Worm (Caenorhabditis elegans) whole organism, early embryonic: ENCODE data around the gene trpp-3.

Experiments used
- B0310.2 ChIP-seq: sonication (generic microtip); optimal IDR thresholded peaks from 2 replicates; lab custom pipeline; 2016; ENCODE audit warnings: mild to moderate bottlenecking, missing genetic modification characterization, missing compliant biosample characterization
- F13C5.2 ChIP-seq: sonication (generic microtip); optimal IDR thresholded peaks from 2 replicates; lab custom pipeline; 2017; ENCODE audit warnings: mild to moderate bottlenecking, missing genetic modification characterization, inconsistent platforms, missing compliant biosample characterization
- aly-1 ChIP-seq: sonication (generic microtip); optimal IDR thresholded peaks from 2 replicates; lab custom pipeline; 2016; ENCODE audit warnings: missing genetic modification characterization, missing compliant biosample characterization
- ama-1 ChIP-seq: fragments of 150-350 bp; optimal IDR thresholded peaks from 2 replicates; lab custom pipeline; 2014
- ceh-13 ChIP-seq: fragments of 200-800 bp; sonication (Bioruptor generic); optimal IDR thresholded peaks from 2 replicates; lab custom pipeline; 2018; ENCODE audit warnings: mild to moderate bottlenecking, missing genetic modification characterization, missing compliant biosample characterization
- ceh-36 ChIP-seq: sonication (generic microtip); optimal IDR thresholded peaks from 2 replicates; lab custom pipeline; 2016; ENCODE audit warnings: missing genetic modification characterization, inconsistent platforms, missing compliant biosample characterization
- ets-7 ChIP-seq: sonication (generic microtip); optimal IDR thresholded peaks from 2 replicates; lab custom pipeline; 2016; ENCODE audit warnings: missing genotype, missing genetic modification characterization, missing compliant biosample characterization
- flt-1 ChIP-seq: fragments of 200-800 bp; sonication (Bioruptor generic); IDR thresholded peaks from 2 replicates; pipeline ENCODE4 v1.3.6; 2022; ENCODE audit warnings: missing genetic modification characterization, missing compliant biosample characterization
- hmbx-1 ChIP-seq: sonication (generic microtip); optimal IDR thresholded peaks from 2 replicates; lab custom pipeline; 2016; ENCODE audit warnings: mild to moderate bottlenecking, missing genetic modification characterization, missing compliant biosample characterization
- hmg-4 ChIP-seq: fragments of 200-800 bp; sonication (Bioruptor generic); optimal IDR thresholded peaks from 2 replicates; lab custom pipeline; 2018; ENCODE audit warnings: mild to moderate bottlenecking, missing genetic modification characterization, missing compliant biosample characterization
- hnd-1 ChIP-seq: sonication (generic microtip); optimal IDR thresholded peaks from 2 replicates; lab custom pipeline; 2016; ENCODE audit warnings: missing genetic modification characterization, missing compliant biosample characterization
- pes-1 ChIP-seq: fragments of 200-800 bp; sonication (Bioruptor generic); IDR thresholded peaks from 2 replicates; pipeline ENCODE4 v1.3.6; 2022; ENCODE audit warnings: missing genetic modification reagents, missing genetic modification characterization, missing compliant biosample characterization
- scrt-1 ChIP-seq: fragments of 200-800 bp; sonication (Bioruptor generic); IDR thresholded peaks from 2 replicates; pipeline ENCODE4 v1.3.6; 2022; ENCODE audit warnings: missing genetic modification characterization, missing compliant biosample characterization
- sea-1 ChIP-seq: fragments of 200-800 bp; sonication (Bioruptor generic); conservative IDR thresholded peaks from 2 replicates; pipeline ENCODE4 v1.3.6; 2022; ENCODE audit warnings: missing genetic modification characterization, missing compliant biosample characterization
- tbx-11 ChIP-seq: fragments of 200-800 bp; sonication (Bioruptor generic); IDR thresholded peaks from 2 replicates; pipeline ENCODE4 v1.3.6; 2022; ENCODE audit warnings: missing genetic modification characterization, missing compliant biosample characterization
- tbx-37 ChIP-seq: fragments of 200-800 bp; sonication (Bioruptor generic); conservative IDR thresholded peaks from 2 replicates; pipeline ENCODE4 v1.3.6; 2022; ENCODE audit warnings: missing genetic modification reagents, missing genetic modification characterization, missing compliant biosample characterization
- tra-4 ChIP-seq: sonication (generic microtip); optimal IDR thresholded peaks from 2 replicates; lab custom pipeline; 2017; ENCODE audit warnings: missing genetic modification characterization, missing compliant biosample characterization

Gene trpp-3

DNA sequence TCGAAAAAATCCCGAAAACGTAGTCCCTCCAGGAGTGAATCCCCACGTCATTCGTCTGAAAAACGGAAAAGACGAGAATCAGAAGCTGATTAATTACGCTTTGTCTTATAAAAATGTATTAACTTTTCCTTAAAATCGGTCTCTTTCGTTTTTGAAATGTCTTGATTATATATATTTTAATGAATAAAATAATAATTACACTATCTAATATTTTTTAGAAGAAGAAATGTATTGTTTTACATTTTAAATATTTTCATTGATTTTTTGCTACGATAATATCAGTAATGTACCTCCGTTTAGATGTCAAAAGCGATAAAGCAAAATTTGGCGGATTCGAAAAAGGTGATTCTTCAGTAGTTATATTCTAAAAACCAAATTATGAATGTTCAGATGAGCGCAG is at the start of gene trpp-3:
Gene trpp-3, plus strand, starts transcription at position 301 of the 400 bp plus-strand sequence.
- TF ChIP-seq pes-1 (no peak), tra-4 (tag; lab: Kevin White, UChicago) (no peak), B0310.2 (tag; lab: Kevin White, UChicago) (no peak), sea-1 (GFP tag; lab: Robert Waterston, UW) (no peak), tbx-11 (GFP tag; lab: Robert Waterston, UW) (no peak), hnd-1 (tag; lab: Kevin White, UChicago) (no peak), ceh-36 (tag; lab: Kevin White, UChicago) (no peak), ets-7 (no peak), hmbx-1 (no peak), ceh-13 (GFP tag; lab: Kevin White, UChicago) (no peak), aly-1 (tag; lab: Kevin White, UChicago) (no peak)

DNA sequence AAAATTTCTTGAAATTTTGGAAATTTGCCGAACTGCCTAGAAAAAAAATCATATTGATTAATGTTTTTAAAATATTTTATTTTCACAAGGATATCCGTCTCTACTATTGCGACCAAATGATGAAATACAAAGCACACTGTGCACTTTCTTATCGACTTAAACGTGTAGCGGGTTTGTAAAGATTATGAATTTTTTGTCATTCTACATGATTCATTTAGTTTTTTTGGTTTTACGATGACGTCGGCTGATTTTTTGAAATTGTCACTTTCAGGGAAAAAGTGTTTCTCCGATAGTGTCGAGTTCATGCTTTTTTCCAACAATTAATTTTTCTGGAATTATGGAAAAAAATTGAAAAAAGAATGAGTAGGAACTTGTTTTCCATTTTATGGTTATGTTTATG is 48.8 kb upstream of the trpp-3 start:
- TF ChIP-seq tra-4 (tag; lab: Kevin White, UChicago) (no peak), tbx-37 (GFP tag; lab: Robert Waterston, UW) (no peak), aly-1 (tag; lab: Kevin White, UChicago) (no peak), flt-1 (no peak), sea-1 (GFP tag; lab: Robert Waterston, UW) (no peak), scrt-1 (GFP tag; lab: Robert Waterston, UW) (no peak)

DNA sequence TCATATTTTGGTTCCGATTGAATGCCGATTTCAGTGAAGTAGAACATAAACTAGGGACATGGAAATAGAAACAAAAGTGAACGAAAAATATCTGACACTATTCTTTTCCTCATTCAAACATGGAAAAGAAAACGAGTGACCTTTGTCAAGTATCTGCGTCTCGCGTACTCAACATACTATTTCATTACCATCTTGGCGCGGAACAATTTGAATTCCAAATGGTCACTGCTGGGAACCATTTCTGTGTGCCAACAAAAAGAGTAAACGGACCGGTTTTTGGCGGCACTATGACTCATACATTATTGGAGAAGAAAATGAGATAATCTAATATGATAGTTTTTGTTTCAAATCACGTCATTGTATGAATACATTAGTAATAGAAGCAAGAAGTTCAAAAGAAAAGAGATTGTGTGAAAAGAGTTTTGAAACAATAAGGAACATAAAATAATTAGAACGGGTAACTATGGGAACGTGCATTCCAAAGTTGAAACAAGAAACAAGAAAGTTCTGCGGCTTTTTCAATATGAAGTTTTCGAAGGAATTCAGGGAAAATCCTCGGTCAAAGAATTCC is 42.8 kb upstream of the trpp-3 start:
- no peak for TF ChIP-seq tbx-37 (GFP tag; lab: Robert Waterston, UW)
- TF ChIP-seq ceh-13 (GFP tag; lab: Kevin White, UChicago): no peak
- TF ChIP-seq ceh-36 (tag; lab: Kevin White, UChicago): no peak
- TF ChIP-seq hnd-1 (tag; lab: Kevin White, UChicago): no peak
- TF ChIP-seq ama-1 (lab: Kevin White, UChicago): no peak
- no peak for TF ChIP-seq scrt-1 (GFP tag; lab: Robert Waterston, UW)
- TF ChIP-seq tra-4 (tag; lab: Kevin White, UChicago): no peak
- no peak for TF ChIP-seq pes-1
- no peak for TF ChIP-seq aly-1 (tag; lab: Kevin White, UChicago)
- no peak for TF ChIP-seq sea-1 (GFP tag; lab: Robert Waterston, UW)
- TF ChIP-seq F13C5.2 (tag; lab: Kevin White, UChicago): no peak
- no peak for TF ChIP-seq B0310.2 (tag; lab: Kevin White, UChicago)
- TF ChIP-seq ets-7: no peak
- no peak for TF ChIP-seq tbx-11 (GFP tag; lab: Robert Waterston, UW)
- TF ChIP-seq flt-1: no peak
- TF ChIP-seq hmbx-1: no peak
- TF ChIP-seq hmg-4 (GFP tag; lab: Kevin White, UChicago): no peak

DNA sequence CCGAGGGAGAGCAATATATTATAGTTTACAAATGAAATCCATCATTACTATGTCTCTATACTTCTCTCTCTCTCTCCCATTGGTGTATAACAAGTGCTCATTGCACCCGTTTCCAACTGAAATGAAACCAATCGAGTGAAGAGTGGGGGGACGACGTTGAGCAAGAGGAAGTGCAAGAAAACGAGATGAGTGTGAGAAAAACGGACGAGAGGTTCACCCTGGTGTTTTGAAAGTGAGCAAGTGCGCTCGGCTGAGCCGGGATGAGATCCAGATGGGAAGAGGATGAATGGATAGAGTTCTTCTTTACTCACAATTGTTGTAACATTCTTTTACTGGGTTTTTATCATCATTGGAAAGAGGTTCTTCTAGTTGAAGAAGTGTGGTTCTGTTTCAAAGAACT is 41.6 kb upstream of the trpp-3 start:
- no peak for TF ChIP-seq hmbx-1
- TF ChIP-seq aly-1 (tag; lab: Kevin White, UChicago): no peak
- no peak for TF ChIP-seq F13C5.2 (tag; lab: Kevin White, UChicago)
- no peak for TF ChIP-seq ceh-36 (tag; lab: Kevin White, UChicago)
- TF ChIP-seq ama-1 (lab: Kevin White, UChicago): no peak
- TF ChIP-seq sea-1 (GFP tag; lab: Robert Waterston, UW): no peak
- no peak for TF ChIP-seq ceh-13 (GFP tag; lab: Kevin White, UChicago)
- TF ChIP-seq ets-7: no peak
- no peak for TF ChIP-seq B0310.2 (tag; lab: Kevin White, UChicago)
- no peak for TF ChIP-seq hmg-4 (GFP tag; lab: Kevin White, UChicago)
- no peak for TF ChIP-seq tra-4 (tag; lab: Kevin White, UChicago)
- no peak for TF ChIP-seq tbx-37 (GFP tag; lab: Robert Waterston, UW)
- no peak for TF ChIP-seq pes-1
- TF ChIP-seq tbx-11 (GFP tag; lab: Robert Waterston, UW): no peak
- no peak for TF ChIP-seq flt-1
- no peak for TF ChIP-seq scrt-1 (GFP tag; lab: Robert Waterston, UW)
- TF ChIP-seq hnd-1 (tag; lab: Kevin White, UChicago): no peak

DNA sequence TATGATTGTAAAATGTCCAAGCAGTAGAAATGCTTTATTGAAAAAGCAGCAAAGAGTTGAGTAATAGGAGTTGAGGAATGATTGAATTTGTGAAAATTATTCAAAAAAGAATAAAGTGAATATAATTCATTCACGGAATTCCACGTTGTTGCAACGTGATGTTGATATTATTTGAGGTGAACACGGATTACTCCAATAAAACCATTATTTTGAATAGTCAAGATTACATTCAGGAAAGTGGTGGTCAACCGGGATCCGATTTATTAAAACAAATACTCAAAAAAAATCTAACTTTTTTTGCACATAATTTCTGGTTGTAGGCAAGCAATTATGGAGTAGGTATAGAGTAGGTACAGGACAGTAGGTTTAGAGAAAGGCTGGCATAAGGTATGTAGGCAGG is 40.0 kb upstream of the trpp-3 start, which contains the start of gene bre-3:
Gene bre-3, minus strand, starts transcription at position 101 of the 400 bp plus-strand sequence.
- TF ChIP-seq ets-7 (no peak), F13C5.2 (tag; lab: Kevin White, UChicago) (no peak), ceh-36 (tag; lab: Kevin White, UChicago) (no peak), hnd-1 (tag; lab: Kevin White, UChicago) (no peak), ceh-13 (GFP tag; lab: Kevin White, UChicago) (no peak), B0310.2 (tag; lab: Kevin White, UChicago) (no peak), ama-1 (lab: Kevin White, UChicago) (no peak), flt-1 (no peak), hmbx-1 (no peak), tra-4 (tag; lab: Kevin White, UChicago) (no peak), scrt-1 (GFP tag; lab: Robert Waterston, UW) (no peak), tbx-11 (GFP tag; lab: Robert Waterston, UW) (no peak), tbx-37 (GFP tag; lab: Robert Waterston, UW) (no peak), aly-1 (tag; lab: Kevin White, UChicago) (no peak), pes-1 (no peak)

DNA sequence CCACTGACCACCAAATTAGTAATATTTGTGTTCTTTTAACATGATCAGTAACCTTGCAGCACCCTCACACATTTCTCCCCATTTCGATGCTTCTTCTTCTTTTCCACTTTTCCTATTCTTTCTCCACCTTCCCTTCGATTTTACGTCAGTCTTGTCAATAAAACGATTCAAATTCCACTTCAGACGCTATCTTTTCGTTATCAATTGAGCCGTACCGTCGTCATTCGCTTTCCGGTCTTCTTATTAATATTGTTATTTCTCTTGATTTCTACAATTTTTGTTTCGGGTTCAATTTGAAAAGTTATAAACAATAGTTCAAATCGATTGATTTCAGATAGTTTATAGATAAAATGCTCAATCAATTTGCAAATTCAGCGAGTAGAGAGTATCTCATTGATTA is 37.9 kb upstream of the trpp-3 start:
- no peak for TF ChIP-seq scrt-1 (GFP tag; lab: Robert Waterston, UW)
- no peak for TF ChIP-seq flt-1
- TF ChIP-seq B0310.2 (tag; lab: Kevin White, UChicago): no peak
- TF ChIP-seq tra-4 (tag; lab: Kevin White, UChicago): no peak
- no peak for TF ChIP-seq ama-1 (lab: Kevin White, UChicago)
- TF ChIP-seq ceh-13 (GFP tag; lab: Kevin White, UChicago): no peak
- TF ChIP-seq tbx-11 (GFP tag; lab: Robert Waterston, UW): no peak
- TF ChIP-seq pes-1: no peak
- no peak for TF ChIP-seq aly-1 (tag; lab: Kevin White, UChicago)
- TF ChIP-seq hmbx-1: no peak
- TF ChIP-seq ets-7: no peak
- TF ChIP-seq ceh-36 (tag; lab: Kevin White, UChicago): no peak
- TF ChIP-seq F13C5.2 (tag; lab: Kevin White, UChicago): no peak

DNA sequence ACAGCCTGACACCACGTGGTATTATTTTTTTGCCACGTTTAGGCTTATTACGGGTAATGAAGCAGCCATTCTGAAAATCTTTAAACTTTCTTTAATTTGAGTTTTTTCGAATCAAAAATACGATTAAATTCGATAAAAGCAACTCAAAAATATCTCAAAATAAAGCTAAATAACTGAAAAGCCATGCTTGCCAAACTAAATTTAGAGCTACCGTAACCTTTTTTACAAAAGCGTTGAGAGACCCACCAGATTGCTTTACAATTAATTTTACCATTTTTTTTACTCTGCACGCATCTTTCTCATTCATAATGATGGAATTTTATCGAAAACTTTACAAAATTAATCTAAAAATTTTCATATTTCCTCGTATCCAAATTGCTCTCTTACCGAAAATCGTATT is 37.3 kb upstream of the trpp-3 start:
- TF ChIP-seq ceh-13 (GFP tag; lab: Kevin White, UChicago): no peak
- TF ChIP-seq hmg-4 (GFP tag; lab: Kevin White, UChicago): no peak
- TF ChIP-seq pes-1: no peak
- no peak for TF ChIP-seq hnd-1 (tag; lab: Kevin White, UChicago)
- TF ChIP-seq ceh-36 (tag; lab: Kevin White, UChicago): no peak
- no peak for TF ChIP-seq aly-1 (tag; lab: Kevin White, UChicago)
- TF ChIP-seq tbx-37 (GFP tag; lab: Robert Waterston, UW): no peak
- no peak for TF ChIP-seq B0310.2 (tag; lab: Kevin White, UChicago)
- TF ChIP-seq ama-1 (lab: Kevin White, UChicago): no peak
- TF ChIP-seq scrt-1 (GFP tag; lab: Robert Waterston, UW): no peak
- no peak for TF ChIP-seq sea-1 (GFP tag; lab: Robert Waterston, UW)
- TF ChIP-seq tra-4 (tag; lab: Kevin White, UChicago): no peak
- TF ChIP-seq tbx-11 (GFP tag; lab: Robert Waterston, UW): no peak
